Fruit fly (Drosophila melanogaster) whole organism, embryonic: ENCODE results near the gene meso18E.
A peak's percentile ranks its signal among the peaks of the same experiment; 100 is the strongest.

Experiments
- Aef1 ChIP-seq: fragments of 200-800 bp; sonication (Bioruptor generic); IDR thresholded peaks from 3 replicates; pipeline ENCODE4 v1.3.6; 2022; ENCODE audit warnings: missing biosample characterization, missing genetic modification characterization
- BtbVII ChIP-seq: fragments of 200-800 bp; sonication (Bioruptor generic); optimal IDR thresholded peaks from 3 replicates; lab custom pipeline; 2017; ENCODE audit warnings: missing biosample characterization, mild to moderate bottlenecking, missing genetic modification characterization
- Bteb2 ChIP-seq: fragments of 200-800 bp; sonication (Bioruptor generic); optimal IDR thresholded peaks from 2 replicates; lab custom pipeline; 2016; ENCODE audit warnings: missing biosample characterization, missing genetic modification characterization
- CG10209 ChIP-seq: fragments of 200-800 bp; sonication (Bioruptor generic); optimal IDR thresholded peaks from 3 replicates; lab custom pipeline; 2017; ENCODE audit warnings: missing biosample characterization, mild to moderate bottlenecking, missing genetic modification characterization, missing genetic modification reagents
- CG10366 ChIP-seq: fragments of 200-800 bp; sonication (Bioruptor generic); IDR thresholded peaks from 2 replicates; pipeline ENCODE4 v1.3.6; 2022; ENCODE audit warnings: missing biosample characterization, missing genetic modification characterization
- CG10543 ChIP-seq: fragments of 200-800 bp; sonication (Bioruptor generic); optimal IDR thresholded peaks from 3 replicates; lab custom pipeline; 2017; ENCODE audit warnings: missing biosample characterization, mild to moderate bottlenecking, missing genetic modification characterization, moderate library complexity
- CG12769 ChIP-seq: fragments of 200-800 bp; sonication (Bioruptor generic); optimal IDR thresholded peaks from 2 replicates; lab custom pipeline; 2019; ENCODE audit warnings: missing biosample characterization, mild to moderate bottlenecking, missing genetic modification characterization, moderate library complexity
- CG1602 ChIP-seq: fragments of 200-800 bp; sonication (Bioruptor generic); optimal IDR thresholded peaks from 3 replicates; lab custom pipeline; 2016; ENCODE audit warnings: missing biosample characterization, missing genetic modification characterization
- CG17186 ChIP-seq: fragments of 200-800 bp; sonication (Bioruptor generic); optimal IDR thresholded peaks from 3 replicates; lab custom pipeline; 2017; ENCODE audit warnings: missing biosample characterization, missing genetic modification reagents, missing genetic modification characterization
- CG17328 ChIP-seq: fragments of 200-800 bp; sonication (Bioruptor generic); IDR thresholded peaks from 2 replicates; pipeline ENCODE4 v1.3.6; 2022; ENCODE audit warnings: missing biosample characterization, missing genetic modification characterization
- CG17802 ChIP-seq: fragments of 200-800 bp; sonication (Bioruptor generic); optimal IDR thresholded peaks from 2 replicates; lab custom pipeline; 2018; ENCODE audit warnings: missing biosample characterization, mild to moderate bottlenecking, missing genetic modification characterization, moderate library complexity
- CG1832 ChIP-seq: fragments of 200-800 bp; sonication (Bioruptor generic); optimal IDR thresholded peaks from 2 replicates; lab custom pipeline; 2017; ENCODE audit warnings: missing biosample characterization, mild to moderate bottlenecking, missing genetic modification characterization, inconsistent platforms
- CG18764 ChIP-seq: fragments of 200-800 bp; sonication (Bioruptor generic); optimal IDR thresholded peaks from 3 replicates; lab custom pipeline; 2016; ENCODE audit warnings: missing biosample characterization, missing genetic modification characterization
- CG2202 ChIP-seq: fragments of 200-800 bp; sonication (Bioruptor generic); optimal IDR thresholded peaks from 2 replicates; lab custom pipeline; 2018; ENCODE audit warnings: missing biosample characterization, mild to moderate bottlenecking, missing genetic modification characterization
- CG31365 ChIP-seq: fragments of 200-800 bp; sonication (Bioruptor generic); optimal IDR thresholded peaks from 2 replicates; lab custom pipeline; 2018; ENCODE audit warnings: missing biosample characterization, mild to moderate bottlenecking, missing genetic modification characterization
- CG33213 ChIP-seq: fragments of 200-800 bp; sonication (Bioruptor generic); optimal IDR thresholded peaks from 3 replicates; lab custom pipeline; 2016; ENCODE audit warnings: missing biosample characterization, missing genetic modification characterization
- CG7271 ChIP-seq: fragments of 200-800 bp; sonication (Bioruptor generic); optimal IDR thresholded peaks from 2 replicates; lab custom pipeline; 2018; ENCODE audit warnings: missing biosample characterization, mild to moderate bottlenecking, missing genetic modification characterization, moderate library complexity
- Doc2 ChIP-seq: fragments of 200-800 bp; sonication (Bioruptor generic); IDR thresholded peaks from 2 replicates; pipeline ENCODE4 v1.3.6; 2022; ENCODE audit warnings: missing biosample characterization, missing genetic modification characterization
- Drgx ChIP-seq: fragments of 200-800 bp; sonication (Bioruptor generic); IDR thresholded peaks from 2 replicates; pipeline ENCODE4 v1.3.6; 2022; ENCODE audit warnings: missing biosample characterization, missing genetic modification characterization
- HmgD ChIP-seq: fragments of 200-800 bp; sonication (Bioruptor generic); optimal IDR thresholded peaks from 3 replicates; lab custom pipeline; 2016; ENCODE audit warnings: missing biosample characterization, missing genetic modification characterization
- Lpt ChIP-seq: fragments of >200 bp; optimal IDR thresholded peaks from 2 replicates; lab custom pipeline; 2018; ENCODE audit warnings: missing biosample characterization, missing genetic modification characterization
- Meics ChIP-seq: fragments of 200-800 bp; sonication (Bioruptor generic); optimal IDR thresholded peaks from 2 replicates; lab custom pipeline; 2017; ENCODE audit warnings: missing biosample characterization, mild to moderate bottlenecking, missing genetic modification characterization
- Neu2 ChIP-seq: fragments of 200-800 bp; sonication (Bioruptor generic); optimal IDR thresholded peaks from 3 replicates; lab custom pipeline; 2016; ENCODE audit warnings: missing biosample characterization, missing genetic modification characterization, borderline replicate concordance
- PHDP ChIP-seq: fragments of 200-800 bp; sonication (Bioruptor generic); optimal IDR thresholded peaks from 3 replicates; lab custom pipeline; 2018; ENCODE audit warnings: missing biosample characterization, mild to moderate bottlenecking, missing genetic modification characterization, moderate library complexity
- Rx ChIP-seq: fragments of 200-800 bp; sonication (Bioruptor generic); IDR thresholded peaks from 2 replicates; pipeline ENCODE4 v1.3.6; 2022; ENCODE audit warnings: missing biosample characterization, missing genetic modification characterization
- Xbp1 ChIP-seq: fragments of 200-800 bp; sonication (Bioruptor generic); optimal IDR thresholded peaks from 3 replicates; lab custom pipeline; 2016; ENCODE audit warnings: missing biosample characterization, mild to moderate bottlenecking, missing genetic modification characterization
- al ChIP-seq: fragments of 200-800 bp; sonication (Bioruptor generic); IDR thresholded peaks from 2 replicates; pipeline ENCODE4 v1.3.6; 2022; ENCODE audit warnings: missing biosample characterization, missing genetic modification characterization
- ato ChIP-seq: fragments of 200-800 bp; sonication (Bioruptor generic); IDR thresholded peaks from 2 replicates; pipeline ENCODE4 v1.3.6; 2022; ENCODE audit warnings: missing biosample characterization, missing genetic modification characterization; ENCODE audit not compliant: partially characterized antibody
- cad ChIP-seq: fragments of >200 bp; optimal IDR thresholded peaks from 2 replicates; lab custom pipeline; 2017; ENCODE audit warnings: missing biosample characterization, missing genetic modification characterization
- cas ChIP-seq: fragments of 200-800 bp; sonication (Bioruptor generic); IDR thresholded peaks from 2 replicates; pipeline ENCODE4 v1.3.6; 2022; ENCODE audit warnings: missing biosample characterization, missing genetic modification characterization
- caup ChIP-seq: fragments of 200-800 bp; sonication (Bioruptor generic); optimal IDR thresholded peaks from 3 replicates; lab custom pipeline; 2017; ENCODE audit warnings: missing biosample characterization, mild to moderate bottlenecking, missing genetic modification characterization, moderate library complexity; ENCODE audit not compliant: severe bottlenecking
- dpn ChIP-seq, 2 experiments: fragments of 200-800 bp; sonication (Bioruptor generic); optimal IDR thresholded peaks; 3 replicates each; lab custom pipeline; 2016; ENCODE audit warnings: missing biosample characterization in 2 of 2, missing genetic modification characterization in 2 of 2
- gsb-n ChIP-seq: fragments of 200-800 bp; sonication (Bioruptor generic); optimal IDR thresholded peaks from 3 replicates; lab custom pipeline; 2018; ENCODE audit warnings: missing biosample characterization, mild to moderate bottlenecking, missing genetic modification characterization
- gt ChIP-seq: fragments of 200-800 bp; sonication (Bioruptor generic); IDR thresholded peaks from 2 replicates; pipeline ENCODE4 v1.3.6; 2022; ENCODE audit warnings: missing biosample characterization, missing genetic modification characterization
- ham ChIP-seq: fragments of 200-800 bp; sonication (Bioruptor generic); IDR thresholded peaks from 2 replicates; pipeline ENCODE4 v1.3.6; 2022; ENCODE audit warnings: missing biosample characterization, missing genetic modification characterization
- hbn ChIP-seq: fragments of 200-800 bp; sonication (Bioruptor generic); IDR thresholded peaks from 2 replicates; pipeline ENCODE4 v1.3.6; 2022; ENCODE audit warnings: missing biosample characterization, missing genetic modification characterization; ENCODE audit not compliant: partially characterized antibody
- ind ChIP-seq: fragments of 200-800 bp; sonication (Bioruptor generic); optimal IDR thresholded peaks from 3 replicates; lab custom pipeline; 2016; ENCODE audit warnings: missing biosample characterization, missing genetic modification characterization
- knrl ChIP-seq: fragments of 200-800 bp; sonication (Bioruptor generic); IDR thresholded peaks from 3 replicates; pipeline ENCODE4 v1.3.6; 2022; ENCODE audit warnings: missing biosample characterization, missing genetic modification characterization; ENCODE audit not compliant: partially characterized antibody
- lola ChIP-seq, 3 experiments: fragments of >200 bp in 2 of 3; fragments of 200-800 bp in 1 of 3; sonication (Bioruptor generic) in 1 of 3; optimal IDR thresholded peaks; 2 replicates each; lab custom pipeline; 2017 to 2019; ENCODE audit warnings: missing biosample characterization in 3 of 3, missing genetic modification characterization in 3 of 3, mild to moderate bottlenecking in 1 of 3, moderate library complexity in 1 of 3
- lov ChIP-seq, 2 experiments: fragments of 200-800 bp in 1 of 2; fragments of >200 bp in 1 of 2; sonication (Bioruptor generic) in 1 of 2; IDR thresholded peaks in 1 of 2; optimal IDR thresholded peaks in 1 of 2; 2 replicates in 1 of 2; 3 replicates in 1 of 2; pipeline versions ENCODE4 v1.3.6 to Lab custom; 2017 to 2022; ENCODE audit warnings: missing biosample characterization in 1 of 2, missing genetic modification characterization in 1 of 2
- luna ChIP-seq: fragments of 200-800 bp; sonication (Bioruptor generic); optimal IDR thresholded peaks from 2 replicates; lab custom pipeline; 2016; ENCODE audit warnings: missing biosample characterization, missing genetic modification characterization
- sd ChIP-seq: fragments of 200-800 bp; sonication (Bioruptor generic); optimal IDR thresholded peaks from 3 replicates; lab custom pipeline; 2018; ENCODE audit warnings: missing biosample characterization, mild to moderate bottlenecking, missing genetic modification characterization, moderate library complexity
- sens ChIP-seq: fragments of 200-800 bp; sonication (Bioruptor generic); peaks from one replicate; lab custom pipeline; 2016; ENCODE audit warnings: missing biosample characterization, missing genetic modification characterization
- sim ChIP-seq: fragments of 200-800 bp; sonication (Bioruptor generic); IDR thresholded peaks from 2 replicates; pipeline ENCODE4 v1.3.6; 2022; ENCODE audit warnings: missing biosample characterization, missing genetic modification characterization
- sima ChIP-seq: fragments of 200-800 bp; sonication (Bioruptor generic); optimal IDR thresholded peaks from 2 replicates; lab custom pipeline; 2016; ENCODE audit warnings: missing biosample characterization, missing genetic modification characterization
- slbo ChIP-seq: fragments of 200-800 bp; sonication (Bioruptor generic); IDR thresholded peaks from 2 replicates; pipeline ENCODE4 v1.3.6; 2022; ENCODE audit warnings: missing biosample characterization, missing genetic modification characterization
- ssp ChIP-seq: fragments of 200-800 bp; sonication (Bioruptor generic); IDR thresholded peaks from 2 replicates; pipeline ENCODE4 v1.3.6; 2022; ENCODE audit warnings: missing biosample characterization, missing genetic modification characterization
- vnd ChIP-seq: fragments of 200-800 bp; sonication (Bioruptor generic); IDR thresholded peaks from 3 replicates; pipeline ENCODE4 v1.3.6; 2022; ENCODE audit warnings: missing biosample characterization, missing genetic modification characterization; ENCODE audit not compliant: partially characterized antibody
- zen ChIP-seq: fragments of 200-800 bp; sonication (Bioruptor generic); optimal IDR thresholded peaks from 3 replicates; lab custom pipeline; 2018; ENCODE audit warnings: missing biosample characterization, mild to moderate bottlenecking, missing genetic modification characterization, moderate library complexity

The meso18E gene

dm6 chrX:19744003-19744488, 31.2 kb upstream of the meso18E start, which contains the start of the genes CG18809, COX6B, CG33932 and Rpp20 (continued):
- TF ChIP-seq ind (peak; percentile 59), vnd (GFP tag; lab: Robert Waterston, UW) (peak; percentile 88), knrl (GFP tag; lab: Robert Waterston, UW) (peak; percentile 96), HmgD (peak; percentile 93), sim (no peak), lola (GFP tag; optimal IDR thresholded peaks at IDR 0.05; lab: Kevin White, UChicago) (no peak), CG17186 (GFP tag; lab: Kevin White, UChicago) (peak; percentile 70), CG17328 (GFP tag; lab: Robert Waterston, UW) (peak; percentile 61), Lpt (no peak), ham (no peak), caup (GFP tag; lab: Kevin White, UChicago) (peak; percentile 83), CG1602 (GFP tag; lab: Kevin White, UChicago) (peak; percentile 40), ato (peak; percentile 93), Rx (GFP tag; lab: Robert Waterston, UW) (peak; percentile 32; the same call in 1 of the 2 replicates), cas (GFP tag; lab: Robert Waterston, UW) (0 out of 2 replicates have a peak, but pooled peaks have one; percentile 55), CG18764 (GFP tag; lab: Kevin White, UChicago) (no peak), lov (optimal IDR thresholded peaks at IDR 0.05; lab: Kevin White, UChicago) (no peak), lov (GFP tag; IDR thresholded peaks at IDR 0.05; lab: Robert Waterston, UW) (0 out of 3 replicates have a peak, but pooled peaks have one; percentile 35), Neu2 (GFP tag; lab: Kevin White, UChicago) (peak; percentile 10), CG33213 (GFP tag; lab: Kevin White, UChicago) (peak; percentile 80), CG31365 (tag; lab: Kevin White, UChicago) (no peak), Bteb2 (peak; percentile 58), cad (no peak), Drgx (GFP tag; lab: Robert Waterston, UW) (0 out of 2 replicates have a peak, but pooled peaks have one; percentile 48), PHDP (tag; lab: Kevin White, UChicago) (peak; percentile 45), CG1832 (GFP tag; lab: Kevin White, UChicago) (no peak), Meics (peak; percentile 71), CG7271 (tag; lab: Kevin White, UChicago) (peak; percentile 2), CG12769 (tag; lab: Kevin White, UChicago) (no peak), zen (tag; lab: Kevin White, UChicago) (peak; percentile 45), slbo (peak; percentile 81), al (GFP tag; lab: Robert Waterston, UW) (peak; percentile 63), CG2202 (peak; percentile 10), sima (GFP tag; lab: Kevin White, UChicago) (no peak), hbn (GFP tag; lab: Robert Waterston, UW) (peak; percentile 91), gt (GFP tag; lab: Robert Waterston, UW) (no peak), BtbVII (peak; percentile 50), sens (GFP tag; lab: Kevin White, UChicago) (peak; percentile 91), Aef1 (no peak), CG10209 (GFP tag; lab: Kevin White, UChicago) (peak; percentile 52), ssp (peak; percentile 59), Doc2 (GFP tag; lab: Robert Waterston, UW) (no peak), CG17802 (tag; lab: Kevin White, UChicago) (peak; percentile 7), gsb-n (no peak), CG10543 (peak; percentile 58), Xbp1 (GFP tag; lab: Kevin White, UChicago) (peak; percentile 74), dpn (GFP tag; optimal IDR thresholded peaks at IDR 0.05; lab: Kevin White, UChicago) (peak; percentile 67 to 78), CG10366 (GFP tag; lab: Robert Waterston, UW) (peak; percentile 51), luna (GFP tag; lab: Kevin White, UChicago) (peak; percentile 56), sd (peak; percentile 73)
